Fruit fly (Drosophila melanogaster) Kc167 (cell line): ENCODE measurements around the gene CG45075.

Source experiments
- Myc ChIP-seq: fragments of >200 bp; optimal IDR thresholded peaks from 2 replicates; lab custom pipeline; 2017; ENCODE audit warnings: missing external identifiers
- Sin3A ChIP-seq: fragments of >200 bp; optimal IDR thresholded peaks from 2 replicates; lab custom pipeline; 2018; ENCODE audit warnings: missing external identifiers
- insv ChIP-seq: fragments of >200 bp; optimal IDR thresholded peaks from 3 replicates; lab custom pipeline; 2018; ENCODE audit warnings: missing external identifiers
- psq ChIP-seq: fragments of >200 bp; optimal IDR thresholded peaks from 2 replicates; lab custom pipeline; 2017; ENCODE audit warnings: missing external identifiers
- ttk ChIP-seq: sonication (Bioruptor generic); optimal IDR thresholded peaks from 2 replicates; lab custom pipeline; 2017; ENCODE audit warnings: missing external identifiers

DNA sequence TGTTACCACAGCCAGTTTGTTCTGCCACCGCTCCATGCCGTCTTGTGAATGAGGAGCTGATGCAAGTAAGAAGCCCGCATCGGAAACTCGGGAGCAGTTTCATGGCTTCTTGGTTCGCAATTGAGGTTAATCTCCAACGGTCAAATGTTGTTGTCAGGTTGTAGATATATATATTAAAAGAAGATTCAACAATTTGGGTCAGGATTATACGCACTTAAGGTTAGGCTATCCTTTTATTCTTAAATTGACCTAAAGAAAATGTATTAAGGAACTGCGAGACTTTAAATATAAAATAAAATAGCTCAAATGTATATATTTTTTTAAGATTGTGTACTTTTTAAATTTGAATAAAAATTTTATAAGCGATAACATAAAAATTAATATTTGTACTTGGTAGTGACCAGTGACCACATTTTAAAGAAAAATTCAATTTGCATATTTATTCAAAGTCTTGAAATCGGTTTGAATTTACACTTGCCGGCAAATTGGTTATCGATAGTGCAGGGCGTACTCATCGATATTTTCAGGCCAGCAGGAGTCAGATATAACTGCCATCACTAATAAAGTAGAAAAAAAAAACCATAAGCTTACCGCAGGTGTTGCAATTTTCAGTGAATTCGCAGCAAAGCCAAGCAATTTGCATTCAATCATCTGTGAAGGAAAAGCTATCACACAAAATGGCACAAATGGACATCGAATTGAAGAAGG, 22.5 kb upstream of the CG45075 start, which contains the start of the genes CG9150 and Pfdn1:
- TF ChIP-seq psq (lab: Kevin White, UChicago) (no peak), insv (lab: Kevin White, UChicago) (no peak), Myc (no peak), Sin3A (lab: Kevin White, UChicago) (no peak), ttk (no peak)
